Worm (Caenorhabditis elegans) whole organism, late embryonic: ENCODE data around the gene rbg-1.

Source experiments
- fkh-10 ChIP-seq: fragments of 150-350 bp; optimal IDR thresholded peaks from 2 replicates; lab custom pipeline; 2014; ENCODE audit warnings: missing biosample characterization, missing genetic modification reagents, missing genetic modification characterization
- lin-11 ChIP-seq: fragments of 200-800 bp; sonication (Bioruptor generic); optimal IDR thresholded peaks from 2 replicates; lab custom pipeline; 2018; ENCODE audit warnings: mild to moderate bottlenecking, missing genetic modification characterization, missing compliant biosample characterization
- pat-9 ChIP-seq: fragments of 200-800 bp; sonication (Bioruptor generic); optimal IDR thresholded peaks from 2 replicates; lab custom pipeline; 2018; ENCODE audit warnings: mild to moderate bottlenecking, missing genetic modification characterization, moderate library complexity, missing compliant biosample characterization
- pqm-1 ChIP-seq: sonication (generic microtip); optimal IDR thresholded peaks from 2 replicates; lab custom pipeline; 2016; ENCODE audit warnings: missing genetic modification characterization, missing compliant biosample characterization
- unc-55 ChIP-seq: sonication (generic microtip); optimal IDR thresholded peaks from 2 replicates; lab custom pipeline; 2017; ENCODE audit warnings: missing biosample characterization, missing genetic modification reagents, missing genetic modification characterization

- TF ChIP-seq pat-9 = no peak
- TF ChIP-seq pqm-1 (tag; lab: Kevin White, UChicago) = no peak
- TF ChIP-seq fkh-10 = no peak
- TF ChIP-seq lin-11 (tag; lab: Kevin White, UChicago) = no peak
- TF ChIP-seq unc-55 (GFP tag; lab: Kevin White, UChicago) = no peak
These were observed 53.0 kb downstream of the rbg-1 start for ce11 chrX:15036287-15036686.
